Worm (Caenorhabditis elegans): ENCODE measurements around the gene H25K10.1.

Gene H25K10.1

DNA sequence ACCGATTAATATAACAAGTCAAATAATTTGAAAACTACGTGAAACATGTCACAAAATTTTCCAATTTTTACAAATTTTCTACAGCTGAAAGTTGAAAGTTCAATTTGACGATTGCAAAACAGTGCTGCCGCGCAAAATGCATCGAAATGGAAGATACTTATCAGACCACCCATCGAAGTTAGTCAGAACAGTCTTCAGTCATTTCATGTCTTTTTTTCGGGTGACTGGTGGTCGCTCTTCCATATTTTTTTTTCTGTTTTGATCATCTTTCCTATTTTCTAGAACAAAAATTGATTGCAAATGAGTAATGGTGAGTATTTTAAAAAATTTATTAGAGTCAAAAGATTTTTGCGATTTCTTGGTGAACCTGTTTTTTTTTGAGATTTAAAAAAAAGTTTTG is 45.0 kb downstream of the H25K10.1 start, which contains the start of gene F38C2.1:
TSS of gene F38C2.1 (plus strand) at position 301 of the 400 bp plus-strand sequence.
- no peak for TF ChIP-seq T07F8.4 (tag; optimal IDR thresholded peaks at IDR 0.05)
- no peak for TF ChIP-seq rcor-1 (GFP tag; IDR thresholded peaks at IDR 0.05)
- no peak for TF ChIP-seq F49E8.2 (tag; optimal IDR thresholded peaks at IDR 0.05; ENCODE audit: insufficient read depth)
- TF ChIP-seq sptf-2 (GFP tag; optimal IDR thresholded peaks at IDR 0.05) = no peak
- TF ChIP-seq sdz-38 (tag; optimal IDR thresholded peaks at IDR 0.05) = no peak
- no peak for TF ChIP-seq akir-1 (GFP tag; optimal IDR thresholded peaks at IDR 0.05)
- TF ChIP-seq ztf-18 (tag; optimal IDR thresholded peaks at IDR 0.05) = no peak
- no peak for TF ChIP-seq dpl-1 (GFP tag; optimal IDR thresholded peaks at IDR 0.05)
- no peak for TF ChIP-seq egrh-3 (GFP tag; IDR thresholded peaks at IDR 0.05)
- no peak for TF ChIP-seq aptf-3 (GFP tag; IDR thresholded peaks at IDR 0.05)
- no peak for TF ChIP-seq lsl-1 (GFP tag; optimal IDR thresholded peaks at IDR 0.05)
- TF ChIP-seq snpc-1.1 (tag; optimal IDR thresholded peaks at IDR 0.05; ENCODE audit: insufficient read depth) = no peak
- no peak for TF ChIP-seq F22D6.2 (tag; optimal IDR thresholded peaks at IDR 0.05)

DNA sequence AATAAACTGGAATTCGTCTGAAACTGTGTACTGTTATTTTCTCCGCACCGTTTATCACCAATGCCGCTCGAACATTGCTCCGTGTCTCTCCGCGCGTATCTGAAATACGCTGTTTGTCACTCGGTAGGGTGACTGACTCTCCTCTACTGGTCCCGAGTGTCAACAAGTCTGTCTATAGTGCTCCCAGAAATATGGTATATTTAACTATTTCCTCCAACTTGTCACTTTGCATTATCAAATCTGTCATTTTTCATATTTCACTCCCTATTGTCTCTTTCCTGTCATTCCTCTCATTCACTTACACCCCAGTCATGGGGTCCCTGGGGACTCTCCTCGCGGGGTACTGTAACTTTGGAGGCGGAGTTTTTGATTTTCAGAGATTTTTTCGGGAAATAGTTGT is 52.3 kb downstream of the H25K10.1 start, which contains the start of gene hlh-17:
TSS of gene hlh-17 (plus strand) at position 301 of the 400 bp plus-strand sequence.
- TF ChIP-seq T07F8.4 (tag; optimal IDR thresholded peaks at IDR 0.05) (no peak), F52B5.7 (tag; optimal IDR thresholded peaks at IDR 0.05) (no peak), hmg-20 (GFP tag; IDR thresholded peaks at IDR 0.05) (no peak), F57C9.4 (tag; optimal IDR thresholded peaks at IDR 0.05) (no peak), chd-7 (tag; optimal IDR thresholded peaks at IDR 0.05) (no peak), Y79H2A.3 (GFP tag; conservative IDR thresholded peaks at IDR 0.05) (no peak), C17E4.6 (GFP tag; IDR thresholded peaks at IDR 0.05) (no peak), lsl-1 (GFP tag; optimal IDR thresholded peaks at IDR 0.05) (no peak), hlh-12 (tag; optimal IDR thresholded peaks at IDR 0.05) (no peak), madf-10 (tag; optimal IDR thresholded peaks at IDR 0.05) (no peak), pbrm-1 (GFP tag; IDR thresholded peaks at IDR 0.05) (no peak), ztf-3 (GFP tag; optimal IDR thresholded peaks at IDR 0.05) (no peak), ztf-6 (GFP tag; IDR thresholded peaks at IDR 0.05) (no peak), Y95B8A.8 (GFP tag; IDR thresholded peaks at IDR 0.05) (no peak), die-1 (tag; optimal IDR thresholded peaks at IDR 0.05) (no peak)

All from whole organism, young adult.